Worm (Caenorhabditis elegans) whole organism, L1 larva: ENCODE measurements around the gene T03F6.4.

Experiments
- ces-1 ChIP-seq: fragments of 150-350 bp; optimal IDR thresholded peaks from 2 replicates; lab custom pipeline; 2014; ENCODE audit warnings: missing biosample characterization, missing genetic modification reagents, missing genetic modification characterization
- egl-27 ChIP-seq, 2 experiments: fragments of 150-350 bp in 1 of 2; sonication (generic microtip); optimal IDR thresholded peaks; 3 replicates each; lab custom pipeline; 2017 to 2018; ENCODE audit warnings: missing biosample characterization in 2 of 2, missing genetic modification characterization in 2 of 2, missing genetic modification reagents in 2 of 2

DNA sequence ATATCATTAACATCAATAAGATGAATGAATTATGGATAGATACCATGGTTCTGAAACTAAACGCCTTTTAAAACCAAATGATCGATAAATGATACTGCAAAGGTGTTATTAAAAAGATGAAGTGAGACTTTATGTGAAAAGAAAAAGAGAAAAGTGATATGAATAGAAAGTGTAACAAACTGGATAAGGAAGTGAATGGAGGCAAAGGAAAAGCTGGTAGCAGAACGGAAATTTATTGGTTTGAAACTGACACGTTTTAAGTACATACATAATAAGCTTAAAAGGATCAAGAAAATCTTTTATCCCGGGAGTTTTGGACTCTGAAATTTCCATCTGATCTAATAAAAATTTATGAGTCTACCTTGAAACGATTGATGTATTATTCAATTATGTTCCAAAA is 43.7 kb downstream of the T03F6.4 start, which contains the start of gene bli-5:
- TF ChIP-seq egl-27 (tag; optimal IDR thresholded peaks at IDR 0.05; lab: Kevin White, UChicago) (no peak), ces-1 (GFP tag; lab: Kevin White, UChicago) (no peak)
